Fruit fly (Drosophila melanogaster) whole organism, embryonic: ENCODE results near the gene ham.

Source experiments
- Abd-B ChIP-seq: fragments of 200-800 bp; sonication (Bioruptor generic); optimal IDR thresholded peaks from 2 replicates; lab custom pipeline; 2018; ENCODE audit warnings: missing biosample characterization, mild to moderate bottlenecking, missing genetic modification characterization, moderate library complexity
- Adf1 ChIP-seq: fragments of 200-800 bp; sonication (Bioruptor generic); IDR thresholded peaks from 2 replicates; pipeline ENCODE4 v1.3.6; 2022; ENCODE audit warnings: missing biosample characterization, missing genetic modification characterization
- Antp ChIP-seq: fragments of 200-800 bp; sonication (Bioruptor generic); optimal IDR thresholded peaks from 3 replicates; lab custom pipeline; 2016; ENCODE audit warnings: missing biosample characterization, missing genetic modification characterization
- Asciz ChIP-seq: fragments of 200-800 bp; sonication (Bioruptor generic); optimal IDR thresholded peaks from 2 replicates; lab custom pipeline; 2017; ENCODE audit warnings: missing biosample characterization, mild to moderate bottlenecking, missing genetic modification characterization, missing genetic modification reagents
- BEAF-32 ChIP-seq: fragments of 200-800 bp; sonication (Bioruptor generic); optimal IDR thresholded peaks from 3 replicates; lab custom pipeline; 2017; ENCODE audit warnings: missing biosample characterization, missing genetic modification characterization, mild to moderate bottlenecking, moderate library complexity, missing genetic modification reagents
- CG10565 ChIP-seq: fragments of 200-800 bp; sonication (Bioruptor generic); optimal IDR thresholded peaks from 3 replicates; lab custom pipeline; 2016; ENCODE audit warnings: missing biosample characterization, mild to moderate bottlenecking, missing genetic modification characterization
- CG11456 ChIP-seq: fragments of 200-800 bp; sonication (Bioruptor generic); IDR thresholded peaks from 3 replicates; pipeline ENCODE4 v1.3.6; 2022; ENCODE audit warnings: missing biosample characterization, missing genetic modification characterization
- CG12104 ChIP-seq: fragments of 200-800 bp; sonication (Bioruptor generic); optimal IDR thresholded peaks from 3 replicates; lab custom pipeline; 2016; ENCODE audit warnings: missing biosample characterization, missing genetic modification characterization
- CG1233 ChIP-seq: fragments of 200-800 bp; sonication (Bioruptor generic); optimal IDR thresholded peaks from 4 replicates; lab custom pipeline; 2018; ENCODE audit warnings: missing biosample characterization, mild to moderate bottlenecking, missing genetic modification characterization
- CG15601 ChIP-seq: fragments of 200-800 bp; sonication (Bioruptor generic); optimal IDR thresholded peaks from 3 replicates; lab custom pipeline; 2019; ENCODE audit warnings: missing biosample characterization, mild to moderate bottlenecking, missing genetic modification characterization, moderate library complexity
- CG1602 ChIP-seq: fragments of 200-800 bp; sonication (Bioruptor generic); optimal IDR thresholded peaks from 3 replicates; lab custom pipeline; 2016; ENCODE audit warnings: missing biosample characterization, missing genetic modification characterization
- CG17359 ChIP-seq: fragments of 200-800 bp; sonication (Bioruptor generic); optimal IDR thresholded peaks from 3 replicates; lab custom pipeline; 2018; ENCODE audit warnings: missing biosample characterization, mild to moderate bottlenecking, missing genetic modification characterization, moderate library complexity
- CG17385 ChIP-seq: fragments of 200-800 bp; sonication (Bioruptor generic); optimal IDR thresholded peaks from 3 replicates; lab custom pipeline; 2018; ENCODE audit warnings: missing biosample characterization, mild to moderate bottlenecking, missing genetic modification characterization
- CG17829 ChIP-seq: fragments of 200-800 bp; optimal IDR thresholded peaks from 2 replicates; lab custom pipeline; 2019; ENCODE audit warnings: missing biosample characterization, mild to moderate bottlenecking, missing genetic modification characterization, moderate library complexity
- CG18599 ChIP-seq: fragments of 200-800 bp; sonication (Bioruptor generic); optimal IDR thresholded peaks from 3 replicates; lab custom pipeline; 2017; ENCODE audit warnings: missing biosample characterization, missing genetic modification characterization, mild to moderate bottlenecking, moderate library complexity, missing genetic modification reagents
- CG3065 ChIP-seq: fragments of 200-800 bp; sonication (Bioruptor generic); optimal IDR thresholded peaks from 2 replicates; lab custom pipeline; 2016; ENCODE audit warnings: missing biosample characterization, missing genetic modification characterization
- CG3163 ChIP-seq: fragments of 200-800 bp; sonication (Bioruptor generic); optimal IDR thresholded peaks from 3 replicates; lab custom pipeline; 2016; ENCODE audit warnings: missing biosample characterization, missing genetic modification characterization
- CG3407 ChIP-seq: fragments of 200-800 bp; sonication (Bioruptor generic); optimal IDR thresholded peaks from 2 replicates; lab custom pipeline; 2018; ENCODE audit warnings: missing biosample characterization, mild to moderate bottlenecking, missing genetic modification characterization
- CG3838 ChIP-seq: fragments of 200-800 bp; sonication (Bioruptor generic); optimal IDR thresholded peaks from 3 replicates; lab custom pipeline; 2016; ENCODE audit warnings: missing biosample characterization, missing genetic modification characterization
- CG4360 ChIP-seq: fragments of 200-800 bp; sonication (Bioruptor generic); IDR thresholded peaks from 2 replicates; pipeline ENCODE4 v1.3.6; 2022; ENCODE audit warnings: missing biosample characterization, missing genetic modification characterization
- CG5245 ChIP-seq: fragments of 200-800 bp; sonication (Bioruptor generic); optimal IDR thresholded peaks from 3 replicates; lab custom pipeline; 2016; ENCODE audit warnings: missing biosample characterization, missing genetic modification characterization
- CG9797 ChIP-seq: fragments of 200-800 bp; sonication (Bioruptor generic); optimal IDR thresholded peaks from 3 replicates; lab custom pipeline; 2018; ENCODE audit warnings: missing biosample characterization, mild to moderate bottlenecking, missing genetic modification characterization
- D19B ChIP-seq: fragments of 200-800 bp; sonication (Bioruptor generic); optimal IDR thresholded peaks from 2 replicates; lab custom pipeline; 2017; ENCODE audit warnings: missing biosample characterization, mild to moderate bottlenecking, missing genetic modification characterization
- Dip2 ChIP-seq: fragments of 200-800 bp; sonication (Bioruptor generic); IDR thresholded peaks from 2 replicates; pipeline ENCODE4 v1.3.6; 2022; ENCODE audit warnings: missing biosample characterization, missing genetic modification characterization
- Fer3 ChIP-seq: fragments of 200-800 bp; sonication (Bioruptor generic); optimal IDR thresholded peaks from 2 replicates; lab custom pipeline; 2018; ENCODE audit warnings: missing biosample characterization, mild to moderate bottlenecking, missing genetic modification characterization, moderate library complexity
- H15 ChIP-seq: fragments of 200-800 bp; sonication (Bioruptor generic); IDR thresholded peaks from 3 replicates; pipeline ENCODE4 v1.3.6; 2022; ENCODE audit warnings: missing biosample characterization, missing genetic modification characterization
- NC2β ChIP-seq: fragments of 200-800 bp; sonication (Bioruptor generic); optimal IDR thresholded peaks from 2 replicates; lab custom pipeline; 2016; ENCODE audit warnings: missing biosample characterization, missing genetic modification characterization
- NfI ChIP-seq: fragments of 200-800 bp; sonication (Bioruptor generic); optimal IDR thresholded peaks from 3 replicates; lab custom pipeline; 2018; ENCODE audit warnings: missing biosample characterization, mild to moderate bottlenecking, missing genetic modification characterization, moderate library complexity
- Sox102F ChIP-seq: fragments of 200-800 bp; sonication (Bioruptor generic); optimal IDR thresholded peaks from 2 replicates; lab custom pipeline; 2018; ENCODE audit warnings: missing biosample characterization, mild to moderate bottlenecking, missing genetic modification characterization, moderate library complexity
- Trl ChIP-seq, 3 experiments: fragments of >200 bp in 2 of 3; fragments of 200-800 bp in 1 of 3; sonication (Bioruptor generic) in 1 of 3; optimal IDR thresholded peaks; 2 replicates in 1 of 3; 3 replicates in 2 of 3; lab custom pipeline; 2016 to 2017; ENCODE audit warnings: missing biosample characterization in 1 of 3, missing genetic modification characterization in 1 of 3
- Vsx1 ChIP-seq: fragments of 200-800 bp; sonication (Bioruptor generic); optimal IDR thresholded peaks from 2 replicates; lab custom pipeline; 2017; ENCODE audit warnings: missing biosample characterization, mild to moderate bottlenecking, missing genetic modification characterization, missing genetic modification reagents
- ase ChIP-seq: fragments of 200-800 bp; sonication (Bioruptor generic); IDR thresholded peaks from 3 replicates; pipeline ENCODE4 v1.3.6; 2022; ENCODE audit warnings: missing biosample characterization, missing genetic modification characterization
- bcd ChIP-seq: fragments of 200-800 bp; sonication (Bioruptor generic); optimal IDR thresholded peaks from 2 replicates; lab custom pipeline; 2017; ENCODE audit warnings: missing biosample characterization, mild to moderate bottlenecking, missing genetic modification characterization
- btn ChIP-seq: fragments of 200-800 bp; sonication (Bioruptor generic); optimal IDR thresholded peaks from 2 replicates; lab custom pipeline; 2016; ENCODE audit warnings: missing biosample characterization, missing genetic modification characterization
- dmrt11E ChIP-seq: fragments of 200-800 bp; sonication (Bioruptor generic); optimal IDR thresholded peaks from 3 replicates; lab custom pipeline; 2018; ENCODE audit warnings: missing biosample characterization, mild to moderate bottlenecking, missing genetic modification characterization, moderate library complexity
- ems ChIP-seq: fragments of 200-800 bp; sonication (Bioruptor generic); optimal IDR thresholded peaks from 3 replicates; lab custom pipeline; 2016; ENCODE audit warnings: missing biosample characterization, missing genetic modification characterization
- exex ChIP-seq: fragments of 200-800 bp; sonication (Bioruptor generic); optimal IDR thresholded peaks from 4 replicates; lab custom pipeline; 2018; ENCODE audit warnings: missing biosample characterization, mild to moderate bottlenecking, missing genetic modification characterization, moderate library complexity
- eyg ChIP-seq: fragments of 200-800 bp; sonication (Bioruptor generic); optimal IDR thresholded peaks from 3 replicates; lab custom pipeline; 2016; ENCODE audit warnings: missing biosample characterization, missing genetic modification characterization
- fu2 ChIP-seq: fragments of 200-800 bp; sonication (Bioruptor generic); optimal IDR thresholded peaks from 2 replicates; lab custom pipeline; 2016; ENCODE audit warnings: missing biosample characterization, missing genetic modification characterization
- knrl ChIP-seq: fragments of 200-800 bp; sonication (Bioruptor generic); IDR thresholded peaks from 3 replicates; pipeline ENCODE4 v1.3.6; 2022; ENCODE audit warnings: missing biosample characterization, missing genetic modification characterization; ENCODE audit not compliant: partially characterized antibody
- luna ChIP-seq: fragments of 200-800 bp; sonication (Bioruptor generic); optimal IDR thresholded peaks from 2 replicates; lab custom pipeline; 2016; ENCODE audit warnings: missing biosample characterization, missing genetic modification characterization
- mam ChIP-seq: fragments of 200-800 bp; sonication (Bioruptor generic); optimal IDR thresholded peaks from 3 replicates; lab custom pipeline; 2016; ENCODE audit warnings: missing biosample characterization, missing genetic modification characterization
- ssp ChIP-seq: fragments of 200-800 bp; sonication (Bioruptor generic); IDR thresholded peaks from 2 replicates; pipeline ENCODE4 v1.3.6; 2022; ENCODE audit warnings: missing biosample characterization, missing genetic modification characterization
- sug ChIP-seq: fragments of 200-800 bp; optimal IDR thresholded peaks from 2 replicates; lab custom pipeline; 2019; ENCODE audit warnings: missing biosample characterization, mild to moderate bottlenecking, missing genetic modification characterization, moderate library complexity
- tna ChIP-seq: fragments of 200-800 bp; sonication (Bioruptor generic); IDR thresholded peaks from 2 replicates; pipeline ENCODE4 v1.3.6; 2022; ENCODE audit warnings: missing biosample characterization, missing genetic modification characterization; ENCODE audit not compliant: partially characterized antibody
- vfl ChIP-seq: fragments of 200-800 bp; sonication (Bioruptor generic); optimal IDR thresholded peaks from 2 replicates; lab custom pipeline; 2016; ENCODE audit warnings: missing biosample characterization, missing genetic modification characterization
- wdn ChIP-seq: fragments of 200-800 bp; sonication (Bioruptor generic); IDR thresholded peaks from 2 replicates; pipeline ENCODE4 v1.3.6; 2022; ENCODE audit warnings: missing biosample characterization, missing genetic modification characterization

Gene ham

dm6 chr2L:18830587-18831528 lies 38.2 kb upstream of the ham start, which contains the start of the genes CG17597 and ScpX (continued):
- TF ChIP-seq exex (tag; lab: Kevin White, UChicago) (peak; percentile 26), sug (tag; lab: Kevin White, UChicago) (peak; percentile 76), mam (GFP tag; lab: Kevin White, UChicago) (peak; percentile 69), luna (no peak), CG18599 (GFP tag; lab: Kevin White, UChicago) (peak; percentile 63), wdn (GFP tag; lab: Robert Waterston, UW) (0 out of 2 replicates have a peak, but pooled peaks have one; percentile 17), CG3065 (GFP tag; lab: Kevin White, UChicago) (peak; percentile 52), Asciz (GFP tag; lab: Kevin White, UChicago) (peak; percentile 47), ssp (GFP tag; lab: Robert Waterston, UW) (peak; percentile 41), Trl (optimal IDR thresholded peaks at IDR 0.05; lab: Kevin White, UChicago) (no peak), Trl (GFP tag; optimal IDR thresholded peaks at IDR 0.05; lab: Kevin White, UChicago) (peak; percentile 61), H15 (GFP tag; lab: Robert Waterston, UW) (no peak), btn (GFP tag; lab: Kevin White, UChicago) (no peak), eyg (GFP tag; lab: Kevin White, UChicago) (peak; percentile 38), Vsx1 (GFP tag; lab: Kevin White, UChicago) (peak; percentile 5), CG17359 (peak; percentile 54), knrl (GFP tag; lab: Robert Waterston, UW) (peak; percentile 76), CG1233 (GFP tag; lab: Kevin White, UChicago) (peak; percentile 38), CG9797 (GFP tag; lab: Kevin White, UChicago) (peak; percentile 34), Abd-B (GFP tag; lab: Kevin White, UChicago) (peak; percentile 69), fu2 (GFP tag; lab: Kevin White, UChicago) (peak; percentile 41), CG3407 (GFP tag; lab: Kevin White, UChicago) (peak; percentile 42), CG17829 (tag; lab: Kevin White, UChicago) (peak; percentile 67), Antp (GFP tag; lab: Kevin White, UChicago) (peak; percentile 53), CG1602 (GFP tag; lab: Kevin White, UChicago) (peak; percentile 65), NC2β (GFP tag; lab: Kevin White, UChicago) (peak; percentile 21), vfl (GFP tag; lab: Kevin White, UChicago) (peak; percentile 66), D19B (GFP tag; lab: Kevin White, UChicago) (peak; percentile 44), CG15601 (tag; lab: Kevin White, UChicago) (peak; percentile 46), CG10565 (GFP tag; lab: Kevin White, UChicago) (no peak), Fer3 (tag; lab: Kevin White, UChicago) (peak; percentile 48), CG12104 (peak; percentile 71), CG5245 (peak; percentile 22), BEAF-32 (GFP tag; lab: Kevin White, UChicago) (peak; percentile 81), CG3163 (GFP tag; lab: Kevin White, UChicago) (no peak), dmrt11E (tag; lab: Kevin White, UChicago) (peak; percentile 58), Dip2 (GFP tag; lab: Robert Waterston, UW) (no peak), Adf1 (peak; percentile 31; the same call in 1 of the 2 replicates), tna (GFP tag; lab: Robert Waterston, UW) (peak; percentile 89), CG17385 (GFP tag; lab: Kevin White, UChicago) (peak; percentile 52), CG11456 (GFP tag; lab: Robert Waterston, UW) (0 out of 3 replicates have a peak, but pooled peaks have one; percentile 59), bcd (GFP tag; lab: Kevin White, UChicago) (peak; percentile 77), ase (GFP tag; lab: Robert Waterston, UW) (0 out of 3 replicates have a peak, but pooled peaks have one; percentile 43), CG3838 (GFP tag; lab: Kevin White, UChicago) (peak; percentile 65), NfI (GFP tag; lab: Kevin White, UChicago) (peak; percentile 52), CG4360 (GFP tag; lab: Robert Waterston, UW) (no peak), ems (peak; percentile 71), Sox102F (GFP tag; lab: Kevin White, UChicago) (peak; percentile 59)
